Worm (Caenorhabditis elegans) whole organism, L3 larva: Measurements from ENCODE around the gene Y53F4B.10.

ENCODE experiments used
- elt-1 ChIP-seq: fragments of 150-350 bp; optimal IDR thresholded peaks from 2 replicates; lab custom pipeline; 2014; ENCODE audit warnings: missing biosample characterization, missing genetic modification characterization
- eor-1 ChIP-seq, 2 experiments: fragments of 150-350 bp; optimal IDR thresholded peaks; 2 replicates each; lab custom pipeline; 2014 to 2018; ENCODE audit warnings: missing biosample characterization in 2 of 2, missing genetic modification characterization in 2 of 2
- lsy-12 ChIP-seq: sonication (generic microtip); optimal IDR thresholded peaks from 2 replicates; lab custom pipeline; 2016; ENCODE audit warnings: mild to moderate bottlenecking, missing genetic modification characterization, missing compliant biosample characterization
- pha-4 ChIP-seq: fragments of 150-350 bp; optimal IDR thresholded peaks from 2 replicates; lab custom pipeline; 2014; ENCODE audit warnings: missing biosample characterization, missing genetic modification reagents, missing genetic modification characterization
- sea-2 ChIP-seq: fragments of 150-350 bp; sonication (generic microtip); optimal IDR thresholded peaks from 4 replicates; lab custom pipeline; 2014; ENCODE audit warnings: missing biosample characterization, missing genetic modification reagents, missing genetic modification characterization

DNA sequence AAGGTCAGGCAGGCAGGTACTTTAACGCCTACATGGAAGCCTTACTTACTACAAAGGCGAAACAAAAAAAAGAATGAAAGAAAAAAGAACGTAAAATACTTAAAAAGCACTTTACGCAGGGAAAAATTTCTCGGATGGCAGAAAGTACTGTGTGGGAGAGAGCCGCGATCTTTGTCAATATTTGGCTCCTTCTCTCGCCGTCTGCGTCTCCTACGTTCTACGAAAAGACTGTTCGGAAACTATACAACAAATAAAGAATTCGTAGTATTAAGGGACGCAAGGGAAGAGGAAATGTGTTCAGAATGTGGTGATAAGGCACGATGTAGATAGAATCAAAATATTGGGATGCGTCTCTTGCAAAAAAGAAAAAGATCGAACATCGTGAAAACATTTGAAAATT lies 36.2 kb downstream of the Y53F4B.10 start:
- TF ChIP-seq pha-4, result peak; percentile 96
- no peak for TF ChIP-seq sea-2 (GFP tag; lab: Kevin White, UChicago)
- TF ChIP-seq elt-1, result no peak
- TF ChIP-seq lsy-12 (tag; lab: Kevin White, UChicago), result no peak
- no peak for TF ChIP-seq eor-1 (tag; optimal IDR thresholded peaks at IDR 0.05; lab: Kevin White, UChicago)
